Worm (Caenorhabditis elegans) whole organism, L4/young adult: Measurements from ENCODE around the gene C05D9.9.

ENCODE experiments used
- W03F9.2 ChIP-seq: fragments of 150-350 bp; optimal IDR thresholded peaks from 2 replicates; lab custom pipeline; 2014; ENCODE audit warnings: missing biosample characterization, missing genetic modification characterization
- dao-5 ChIP-seq: sonication (generic microtip); optimal IDR thresholded peaks from 2 replicates; lab custom pipeline; 2016; ENCODE audit warnings: missing genotype, missing genetic modification characterization, moderate library complexity, missing compliant biosample characterization
- him-1 ChIP-seq: sonication (generic microtip); optimal IDR thresholded peaks from 2 replicates; lab custom pipeline; 2016; ENCODE audit warnings: missing genotype, missing genetic modification reagents, missing genetic modification characterization, missing compliant biosample characterization

DNA sequence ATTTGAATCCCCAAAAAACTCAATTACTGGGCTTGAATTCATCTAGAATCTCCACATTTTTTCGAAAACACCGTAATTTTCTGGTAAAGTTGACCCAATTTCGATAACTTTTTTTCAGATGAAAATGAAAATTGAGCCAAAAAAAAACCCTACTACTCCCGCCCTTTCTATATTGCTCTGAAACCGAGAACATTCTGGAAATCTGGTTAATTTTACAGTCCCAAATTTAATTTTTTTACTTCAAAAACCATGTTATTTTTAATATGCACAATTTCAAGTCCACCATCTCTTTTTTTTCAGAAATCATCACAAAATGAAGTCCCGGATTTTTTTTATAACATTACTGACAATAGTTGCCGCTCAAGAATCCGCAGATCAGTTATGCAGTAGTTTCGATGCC is 12.4 kb downstream of the C05D9.9 start, which contains the start of gene C05D9.3:
- no peak for TF ChIP-seq him-1 (tag; lab: Kevin White, UChicago)
- TF ChIP-seq dao-5, result no peak
- no peak for TF ChIP-seq W03F9.2 (tag; lab: Kevin White, UChicago)
